Worm (Caenorhabditis elegans): ENCODE results near the gene Y39A3B.8.

DNA sequence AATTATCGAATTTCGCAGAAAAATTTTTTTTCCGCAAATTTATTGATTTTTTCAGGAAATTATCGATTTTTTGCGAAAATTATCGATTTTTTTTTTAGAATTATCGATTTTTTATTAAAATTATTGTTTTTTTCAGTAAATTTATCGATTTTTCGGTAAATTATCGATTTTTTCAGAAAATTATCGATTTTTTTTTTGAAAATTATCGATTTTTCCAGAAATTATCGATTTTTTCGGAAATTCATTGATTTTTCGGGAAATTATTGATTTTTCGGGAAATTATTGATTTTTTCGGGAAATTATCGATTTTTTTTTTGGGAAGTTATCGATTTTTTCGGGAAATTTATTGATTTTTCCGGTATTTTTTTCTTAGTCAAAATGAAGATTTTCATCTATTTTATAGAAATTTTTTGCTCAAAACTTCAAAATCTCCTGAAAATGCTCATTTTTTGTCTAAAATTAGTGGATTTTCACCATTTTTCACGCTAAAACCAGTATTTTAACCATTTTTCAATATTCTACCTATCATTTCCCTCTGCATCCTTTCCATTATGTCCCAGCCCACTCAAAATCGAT is 32.2 kb upstream of the Y39A3B.8 start:
- TF ChIP-seq nhr-11 (tag; optimal IDR thresholded peaks at IDR 0.05), result no peak
- no peak for TF ChIP-seq F13H6.1 (tag; optimal IDR thresholded peaks at IDR 0.05)
- TF ChIP-seq syd-9 (tag; optimal IDR thresholded peaks at IDR 0.05), result no peak
- no peak for TF ChIP-seq pha-4 (tag; optimal IDR thresholded peaks at IDR 0.05)
- TF ChIP-seq ceh-48 (tag; optimal IDR thresholded peaks at IDR 0.05), result peak; percentile 96
- no peak for TF ChIP-seq eyg-1 (tag; optimal IDR thresholded peaks at IDR 0.05)
- TF ChIP-seq fax-1 (tag; optimal IDR thresholded peaks at IDR 0.05), result no peak
- no peak for TF ChIP-seq ama-1 (optimal IDR thresholded peaks at IDR 0.05)
- TF ChIP-seq ceh-34 (tag; optimal IDR thresholded peaks at IDR 0.05), result no peak

Data from whole organism, late embryonic.